Worm (Caenorhabditis elegans) whole organism, L2 larva: Measurements from ENCODE around the gene F53B7.7.

Experiments
- C34F6.9 ChIP-seq: fragments of 150-350 bp; optimal IDR thresholded peaks from 2 replicates; lab custom pipeline; 2014; ENCODE audit warnings: missing biosample characterization, missing genetic modification characterization
- F13H6.1 ChIP-seq: sonication (generic microtip); optimal IDR thresholded peaks from 2 replicates; lab custom pipeline; 2016; ENCODE audit warnings: missing genetic modification characterization, missing compliant biosample characterization
- R02D3.7 ChIP-seq: fragments of 150-350 bp; optimal IDR thresholded peaks from 2 replicates; lab custom pipeline; 2014; ENCODE audit warnings: missing biosample characterization, missing genetic modification characterization
- Y55F3AM.14 ChIP-seq: fragments of 200-800 bp; sonication (Bioruptor generic); optimal IDR thresholded peaks from 2 replicates; lab custom pipeline; 2018; ENCODE audit warnings: mild to moderate bottlenecking, missing genetic modification characterization, missing compliant biosample characterization
- ZK546.5 ChIP-seq: sonication (generic microtip); optimal IDR thresholded peaks from 2 replicates; lab custom pipeline; 2017; ENCODE audit warnings: missing biosample characterization, missing genetic modification characterization
- ama-1 ChIP-seq: fragments of 150-350 bp; optimal IDR thresholded peaks from 2 replicates; lab custom pipeline; 2018; ENCODE audit warnings: inconsistent platforms
- blmp-1 ChIP-seq: sonication (generic microtip); optimal IDR thresholded peaks from 2 replicates; lab custom pipeline; 2017; ENCODE audit warnings: missing genetic modification characterization, mild to moderate bottlenecking, missing compliant biosample characterization, antibody characterized with exemption, moderate library complexity; ENCODE audit not compliant: insufficient read depth
- ceh-16 ChIP-seq: fragments of 150-350 bp; optimal IDR thresholded peaks from 2 replicates; lab custom pipeline; 2014; ENCODE audit warnings: missing biosample characterization, missing genetic modification characterization
- ceh-82 ChIP-seq: fragments of 150-350 bp; optimal IDR thresholded peaks from 2 replicates; lab custom pipeline; 2014; ENCODE audit warnings: missing biosample characterization, missing genetic modification characterization
- crh-2 ChIP-seq: sonication (generic microtip); optimal IDR thresholded peaks from 2 replicates; lab custom pipeline; 2017; ENCODE audit warnings: missing biosample characterization, missing genetic modification characterization
- elt-1 ChIP-seq: fragments of 150-350 bp; optimal IDR thresholded peaks from 2 replicates; lab custom pipeline; 2014; ENCODE audit warnings: missing biosample characterization, missing genetic modification characterization
- elt-3 ChIP-seq: sonication (generic microtip); optimal IDR thresholded peaks from 2 replicates; lab custom pipeline; 2017; ENCODE audit warnings: missing biosample characterization, missing genetic modification characterization
- fos-1 ChIP-seq: fragments of 150-350 bp; optimal IDR thresholded peaks from 2 replicates; lab custom pipeline; 2014; ENCODE audit warnings: missing biosample characterization, missing genetic modification characterization
- lin-11 ChIP-seq: fragments of 150-350 bp; sonication (generic microtip); optimal IDR thresholded peaks from 2 replicates; lab custom pipeline; 2014; ENCODE audit warnings: missing biosample characterization, missing genetic modification characterization, inconsistent platforms, mixed read lengths
- lin-39 ChIP-seq: fragments of 150-350 bp; optimal IDR thresholded peaks from 2 replicates; lab custom pipeline; 2014; ENCODE audit warnings: missing biosample characterization, missing genetic modification reagents, missing genetic modification characterization
- nhr-10 ChIP-seq: sonication (generic microtip); optimal IDR thresholded peaks from 2 replicates; lab custom pipeline; 2017; ENCODE audit warnings: missing biosample characterization, missing genetic modification characterization
- nhr-11 ChIP-seq: fragments of 150-350 bp; optimal IDR thresholded peaks from 2 replicates; lab custom pipeline; 2014; ENCODE audit warnings: missing biosample characterization, missing genetic modification characterization
- nhr-12 ChIP-seq: fragments of 150-350 bp; optimal IDR thresholded peaks from 2 replicates; lab custom pipeline; 2014; ENCODE audit warnings: missing biosample characterization, missing genetic modification characterization
- nhr-129 ChIP-seq: fragments of 150-350 bp; optimal IDR thresholded peaks from 2 replicates; lab custom pipeline; 2014; ENCODE audit warnings: missing biosample characterization, missing genetic modification characterization
- nhr-21 ChIP-seq: fragments of 150-350 bp; optimal IDR thresholded peaks from 2 replicates; lab custom pipeline; 2014; ENCODE audit warnings: missing biosample characterization, missing genetic modification characterization
- nhr-23 ChIP-seq: fragments of 150-350 bp; optimal IDR thresholded peaks from 2 replicates; lab custom pipeline; 2014; ENCODE audit warnings: missing biosample characterization, missing genetic modification reagents, missing genetic modification characterization
- nhr-237 ChIP-seq: fragments of 150-350 bp; optimal IDR thresholded peaks from 2 replicates; lab custom pipeline; 2014; ENCODE audit warnings: missing biosample characterization, missing genetic modification characterization
- nhr-25 ChIP-seq: fragments of 150-350 bp; sonication (generic microtip); optimal IDR thresholded peaks from 3 replicates; lab custom pipeline; 2014; ENCODE audit warnings: missing biosample characterization, missing genetic modification characterization
- nhr-6 ChIP-seq: fragments of 150-350 bp; optimal IDR thresholded peaks from 2 replicates; lab custom pipeline; 2014; ENCODE audit warnings: missing biosample characterization, missing genetic modification characterization
- nhr-77 ChIP-seq: fragments of 150-350 bp; optimal IDR thresholded peaks from 2 replicates; lab custom pipeline; 2014; ENCODE audit warnings: missing biosample characterization, missing genetic modification characterization
- peb-1 ChIP-seq: fragments of 150-350 bp; optimal IDR thresholded peaks from 2 replicates; lab custom pipeline; 2014; ENCODE audit warnings: missing biosample characterization, missing genetic modification characterization
- sem-4 ChIP-seq: fragments of 150-350 bp; optimal IDR thresholded peaks from 2 replicates; lab custom pipeline; 2014; ENCODE audit warnings: missing biosample characterization, missing genetic modification reagents, missing genetic modification characterization
- sma-9 ChIP-seq, 2 experiments: fragments of 150-350 bp in 1 of 2; sonication (generic microtip) in 1 of 2; optimal IDR thresholded peaks; 2 replicates each; lab custom pipeline; 2014 to 2016; ENCODE audit warnings: missing genetic modification characterization in 2 of 2, mild to moderate bottlenecking in 1 of 2, missing biosample characterization in 1 of 2, missing compliant biosample characterization in 1 of 2, missing genetic modification reagents in 1 of 2, moderate library complexity in 1 of 2
- snpc-4 ChIP-seq: fragments of 150-350 bp; optimal IDR thresholded peaks from 2 replicates; lab custom pipeline; 2014; ENCODE audit warnings: missing biosample characterization, missing genetic modification characterization
- unc-55 ChIP-seq: fragments of 150-350 bp; sonication (generic microtip); optimal IDR thresholded peaks from 3 replicates; lab custom pipeline; 2014; ENCODE audit warnings: missing biosample characterization, missing genetic modification reagents, missing genetic modification characterization
- unc-62 ChIP-seq: fragments of 150-350 bp; optimal IDR thresholded peaks from 2 replicates; lab custom pipeline; 2014; ENCODE audit warnings: missing biosample characterization, missing genetic modification reagents, missing genetic modification characterization
- ztf-11 ChIP-seq: sonication (generic microtip); optimal IDR thresholded peaks from 2 replicates; lab custom pipeline; 2017; ENCODE audit warnings: missing biosample characterization, missing genetic modification characterization

Gene F53B7.7

ce11 chrV:11041499-11041898, 42.6 kb downstream of the F53B7.7 start, which contains the start of gene C45B11.5:
TSS of gene C45B11.5 (plus strand) at chrV:11041799.
- TF ChIP-seq R02D3.7 (tag; lab: Kevin White, UChicago) (no peak), elt-3 (no peak), F13H6.1 (tag; lab: Kevin White, UChicago) (no peak), nhr-77 (no peak), ztf-11 (tag; lab: Kevin White, UChicago) (no peak), unc-62 (GFP tag; lab: Kevin White, UChicago) (no peak), snpc-4 (no peak), nhr-21 (tag; lab: Kevin White, UChicago) (no peak), lin-11 (tag; lab: Kevin White, UChicago) (no peak), ceh-82 (no peak), ceh-16 (tag; lab: Kevin White, UChicago) (no peak), nhr-25 (tag; lab: Kevin White, UChicago) (no peak), nhr-237 (tag; lab: Kevin White, UChicago) (no peak), ama-1 (lab: Kevin White, UChicago) (no peak), nhr-11 (tag; lab: Kevin White, UChicago) (no peak), blmp-1 (tag; lab: Kevin White, UChicago) (no peak), ZK546.5 (no peak), nhr-12 (tag; lab: Kevin White, UChicago) (no peak), elt-1 (no peak)

ce11 chrV:11042538-11042937, 43.6 kb downstream of the F53B7.7 start, which contains the start of gene C45B11.2:
TSS of gene C45B11.2 (plus strand) at chrV:11042710.
- TF ChIP-seq nhr-129 (tag; lab: Kevin White, UChicago) (peak; percentile 52), sem-4 (tag; lab: Kevin White, UChicago) (no peak), Y55F3AM.14 (no peak), fos-1 (peak; percentile 37)

- no peak for TF ChIP-seq nhr-77
- no peak for TF ChIP-seq nhr-21 (tag; lab: Kevin White, UChicago)
- no peak for TF ChIP-seq sma-9 (GFP tag; optimal IDR thresholded peaks at IDR 0.05; lab: Kevin White, UChicago)
- TF ChIP-seq sma-9 (tag; optimal IDR thresholded peaks at IDR 0.05; lab: Kevin White, UChicago): no peak
- TF ChIP-seq ama-1 (lab: Kevin White, UChicago): no peak
- no peak for TF ChIP-seq nhr-23 (tag; lab: Kevin White, UChicago)
- TF ChIP-seq F13H6.1 (tag; lab: Kevin White, UChicago): no peak
- TF ChIP-seq C34F6.9 (tag; lab: Kevin White, UChicago): no peak
- no peak for TF ChIP-seq nhr-6 (tag; lab: Kevin White, UChicago)
Observed at ce11 chrV:11043767-11044166, 44.9 kb downstream of the F53B7.7 start, which contains the start of gene C45B11.6. TSS of gene C45B11.6 (plus strand) at chrV:11044067.

ce11 chrV:11046730-11047129, 47.8 kb downstream of the F53B7.7 start, which contains the start of gene dhs-18:
TSS of gene dhs-18 (minus strand) at chrV:11046833.
- TF ChIP-seq lin-39 (tag; lab: Kevin White, UChicago) (no peak), peb-1 (no peak), unc-55 (GFP tag; lab: Kevin White, UChicago) (no peak), lin-11 (tag; lab: Kevin White, UChicago) (no peak), crh-2 (tag; lab: Kevin White, UChicago) (peak; percentile 26), nhr-129 (tag; lab: Kevin White, UChicago) (no peak), sma-9 (GFP tag; optimal IDR thresholded peaks at IDR 0.05; lab: Kevin White, UChicago) (peak; percentile 30), sma-9 (tag; optimal IDR thresholded peaks at IDR 0.05; lab: Kevin White, UChicago) (no peak)
- TF ChIP-seq, all 48 proteins: peak for 2

ce11 chrV:11048678-11049077, 49.8 kb downstream of the F53B7.7 start, which contains the start of gene srh-74:
TSS of gene srh-74 (minus strand) at chrV:11048778.
- no peak for TF ChIP-seq nhr-129 (tag; lab: Kevin White, UChicago)
- no peak for TF ChIP-seq nhr-23 (tag; lab: Kevin White, UChicago)
- no peak for TF ChIP-seq nhr-25 (tag; lab: Kevin White, UChicago)
- TF ChIP-seq nhr-10 (tag; lab: Kevin White, UChicago): no peak
